Worm (Caenorhabditis elegans): ENCODE measurements around the gene T24H10.4.

ce11 chrII:9107095-9107769 lies 2.1 kb upstream of the T24H10.4 start, which contains the start of gene dyrb-1:
- TF ChIP-seq lin-15B (tag; optimal IDR thresholded peaks at IDR 0.05) (no peak), pha-4 (tag; optimal IDR thresholded peaks at IDR 0.05) (no peak), nhr-77 (tag; optimal IDR thresholded peaks at IDR 0.05) (no peak), unc-39 (tag; optimal IDR thresholded peaks at IDR 0.05) (no peak), ceh-16 (tag; optimal IDR thresholded peaks at IDR 0.05) (no peak), elt-1 (tag; optimal IDR thresholded peaks at IDR 0.05) (no peak), snpc-4 (tag; optimal IDR thresholded peaks at IDR 0.05) (no peak), ztf-11 (tag; optimal IDR thresholded peaks at IDR 0.05) (no peak), nhr-237 (tag; optimal IDR thresholded peaks at IDR 0.05) (no peak), ZK546.5 (tag; optimal IDR thresholded peaks at IDR 0.05) (no peak), fos-1 (tag; optimal IDR thresholded peaks at IDR 0.05) (no peak)
